Worm (Caenorhabditis elegans) whole organism, L4/young adult: ENCODE data around the gene vgln-1.

Experiments
- W03F9.2 ChIP-seq: fragments of 150-350 bp; optimal IDR thresholded peaks from 2 replicates; lab custom pipeline; 2014; ENCODE audit warnings: missing biosample characterization, missing genetic modification characterization
- dao-5 ChIP-seq: sonication (generic microtip); optimal IDR thresholded peaks from 2 replicates; lab custom pipeline; 2016; ENCODE audit warnings: missing genotype, missing genetic modification characterization, moderate library complexity, missing compliant biosample characterization
- him-1 ChIP-seq: sonication (generic microtip); optimal IDR thresholded peaks from 2 replicates; lab custom pipeline; 2016; ENCODE audit warnings: missing genotype, missing genetic modification reagents, missing genetic modification characterization, missing compliant biosample characterization

The vgln-1 gene

DNA sequence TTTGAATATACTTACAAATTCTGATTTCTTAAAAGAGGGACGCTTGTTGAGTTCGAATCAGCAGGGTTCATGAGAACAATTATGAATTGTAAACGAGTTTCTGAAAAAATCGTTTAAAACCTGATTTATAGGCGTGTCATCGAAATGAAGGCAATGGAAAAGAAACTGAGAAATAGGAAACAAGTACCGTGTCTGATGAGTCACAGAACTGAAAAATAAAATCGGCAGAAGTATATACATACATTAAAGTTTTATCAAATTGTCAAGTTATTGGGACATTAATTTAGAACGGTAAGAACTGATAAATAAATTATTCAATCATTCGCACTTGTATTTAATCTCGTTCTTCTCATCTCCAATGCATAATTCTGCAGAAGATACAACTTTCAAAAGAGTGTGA, 45.6 kb downstream of the vgln-1 start, which contains the start of gene chil-9:
Gene chil-9 (minus strand): TSS at position 101 of the 400 bp plus-strand sequence.
- no peak for TF ChIP-seq dao-5 (tag; lab: Kevin White, UChicago)
- TF ChIP-seq him-1 (tag; lab: Kevin White, UChicago), result no peak
- TF ChIP-seq W03F9.2, result no peak

DNA sequence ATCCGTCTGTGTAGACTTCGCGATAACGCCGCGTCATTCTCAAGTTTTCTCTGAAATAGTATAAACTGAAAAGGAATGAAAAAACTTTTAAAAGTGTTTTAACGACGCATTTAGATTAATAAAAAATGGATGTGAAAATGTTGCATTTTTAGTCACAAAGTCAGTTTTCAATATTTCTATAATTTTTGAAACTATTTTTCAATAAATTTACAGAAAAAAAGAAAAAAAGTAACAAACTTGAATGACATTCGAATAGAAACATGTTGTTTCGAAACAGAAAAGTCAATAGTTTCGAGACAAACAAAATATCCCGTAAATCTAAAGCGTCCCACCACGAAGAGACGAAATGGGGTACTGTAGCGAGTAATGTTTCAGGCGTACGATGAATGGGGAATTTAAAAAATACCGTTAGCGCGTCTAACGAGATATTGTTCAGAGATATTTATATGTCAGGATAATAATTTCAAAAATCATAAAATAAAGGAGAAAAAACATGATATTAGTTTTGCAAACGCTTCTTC, 48.8 kb downstream of the vgln-1 start, which contains the start of gene rnh-1.2:
Gene rnh-1.2 (minus strand): TSS at position 51 of the 521 bp plus-strand sequence.
- TF ChIP-seq W03F9.2, result no peak
- TF ChIP-seq dao-5 (tag; lab: Kevin White, UChicago), result no peak
- no peak for TF ChIP-seq him-1 (tag; lab: Kevin White, UChicago)

- TF ChIP-seq him-1 (tag; lab: Kevin White, UChicago) (no peak), W03F9.2 (no peak), dao-5 (tag; lab: Kevin White, UChicago) (no peak)
These were observed 50.6 kb downstream of the vgln-1 start, which contains the start of gene ZK938.11 for ce11 chrII:9840313-9840712. TSS of gene ZK938.11 (minus strand) at chrII:9840413.

DNA sequence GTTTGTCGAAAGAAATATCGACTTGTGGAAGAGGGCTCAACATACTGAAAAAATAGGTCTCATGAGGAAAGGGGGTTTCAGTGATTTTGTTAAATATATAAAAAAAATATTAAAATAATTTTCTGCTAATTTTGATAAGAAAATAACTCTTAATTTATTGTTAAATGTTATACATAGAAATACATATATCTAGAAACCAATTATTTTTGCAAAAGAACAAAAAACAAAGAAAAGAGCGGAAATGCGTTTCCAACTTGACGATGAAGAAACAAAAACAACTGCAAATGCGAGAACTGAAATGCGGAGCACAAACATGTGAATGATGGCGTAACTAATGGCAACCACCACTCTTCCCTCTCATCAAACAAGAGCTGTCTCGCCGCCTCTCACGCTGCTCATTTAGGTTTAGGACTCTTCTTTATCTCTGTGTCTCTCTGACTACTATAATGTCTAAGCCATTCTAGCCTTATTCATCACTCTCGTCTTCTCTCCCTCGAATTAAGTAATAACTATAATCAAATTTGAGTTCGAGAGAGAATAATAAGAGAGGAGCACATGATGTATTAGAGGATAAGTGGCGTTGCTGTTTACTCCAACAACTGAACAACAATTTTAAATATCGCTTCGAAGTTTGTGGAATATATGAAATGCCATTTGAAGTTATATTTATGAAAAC, 52.5 kb downstream of the vgln-1 start, which contains the start of gene arrd-4:
Gene arrd-4 (minus strand): TSS at position 51 of the 676 bp plus-strand sequence.
- no peak for TF ChIP-seq W03F9.2
- no peak for TF ChIP-seq him-1 (tag; lab: Kevin White, UChicago)
- TF ChIP-seq dao-5 (tag; lab: Kevin White, UChicago), result no peak
